Worm (Caenorhabditis elegans): ENCODE measurements around the gene unc-8.

- TF ChIP-seq elt-2 (tag; optimal IDR thresholded peaks at IDR 0.05) (no peak), C08G9.2 (tag; optimal IDR thresholded peaks at IDR 0.05) (no peak), unc-86 (tag; optimal IDR thresholded peaks at IDR 0.05) (no peak), pat-9 (tag; optimal IDR thresholded peaks at IDR 0.05) (no peak), F13H6.1 (tag; optimal IDR thresholded peaks at IDR 0.05) (no peak), nhr-11 (tag; optimal IDR thresholded peaks at IDR 0.05) (no peak), sdc-2 (tag; optimal IDR thresholded peaks at IDR 0.05) (no peak), ama-1 (optimal IDR thresholded peaks at IDR 0.05) (no peak), unc-42 (tag; optimal IDR thresholded peaks at IDR 0.05) (no peak), mec-3 (tag; optimal IDR thresholded peaks at IDR 0.05; ENCODE audit: borderline replicate concordance) (no peak), sox-4 (tag; optimal IDR thresholded peaks at IDR 0.05) (no peak)
Measured at ce11 chrIV:7242220-7242789, 45.4 kb downstream of the unc-8 start, which contains the start of gene gstk-2.
